Fruit fly (Drosophila melanogaster) whole organism, prepupa: Measurements from ENCODE around the gene gdl-ORF39.

ENCODE experiments used
- CG10631 ChIP-seq: fragments of 200-800 bp; sonication (Bioruptor generic); optimal IDR thresholded peaks from 2 replicates; lab custom pipeline; 2016; ENCODE audit warnings: missing biosample characterization, missing genetic modification characterization
- CG15336 ChIP-seq: fragments of 200-800 bp; sonication (Bioruptor generic); IDR thresholded peaks from 2 replicates; pipeline ENCODE4 v1.3.6; 2022; ENCODE audit warnings: missing biosample characterization, missing genetic modification characterization
- CG1621 ChIP-seq: fragments of 200-800 bp; sonication (Bioruptor generic); optimal IDR thresholded peaks from 3 replicates; lab custom pipeline; 2018; ENCODE audit warnings: missing biosample characterization, mild to moderate bottlenecking, missing genetic modification characterization
- CG3032 ChIP-seq: fragments of 200-800 bp; optimal IDR thresholded peaks from 2 replicates; lab custom pipeline; 2019; ENCODE audit warnings: missing biosample characterization, mild to moderate bottlenecking, missing genetic modification characterization, moderate library complexity
- CG31627 ChIP-seq: fragments of 200-800 bp; sonication (Bioruptor generic); optimal IDR thresholded peaks from 3 replicates; lab custom pipeline; 2016; ENCODE audit warnings: missing biosample characterization, missing genetic modification characterization
- CG32006 ChIP-seq: fragments of 200-800 bp; sonication (Bioruptor generic); optimal IDR thresholded peaks from 3 replicates; lab custom pipeline; 2017; ENCODE audit warnings: missing biosample characterization, mild to moderate bottlenecking, missing genetic modification characterization
- CG34406 ChIP-seq: fragments of 200-800 bp; sonication (Bioruptor generic); optimal IDR thresholded peaks from 3 replicates; lab custom pipeline; 2016; ENCODE audit warnings: missing biosample characterization, missing genetic modification characterization
- CG3919 ChIP-seq: fragments of 200-800 bp; sonication (Bioruptor generic); optimal IDR thresholded peaks from 3 replicates; lab custom pipeline; 2016; ENCODE audit warnings: missing biosample characterization, missing genetic modification characterization
- CG4318 ChIP-seq: fragments of 200-800 bp; sonication (Bioruptor generic); optimal IDR thresholded peaks from 3 replicates; lab custom pipeline; 2017; ENCODE audit warnings: missing biosample characterization, mild to moderate bottlenecking, missing genetic modification characterization
- CG6163 ChIP-seq: fragments of 200-800 bp; sonication (Bioruptor generic); IDR thresholded peaks from 3 replicates; pipeline ENCODE4 v1.3.6; 2022; ENCODE audit warnings: missing biosample characterization, missing genetic modification characterization
- CG6792 ChIP-seq: fragments of 200-800 bp; sonication (Bioruptor generic); optimal IDR thresholded peaks from 3 replicates; lab custom pipeline; 2016; ENCODE audit warnings: missing biosample characterization, missing genetic modification characterization
- CG7368 ChIP-seq: fragments of 200-800 bp; sonication (Bioruptor generic); optimal IDR thresholded peaks from 3 replicates; lab custom pipeline; 2016; ENCODE audit warnings: missing biosample characterization, missing genetic modification characterization
- CG8119 ChIP-seq: fragments of 200-800 bp; sonication (Bioruptor generic); IDR thresholded peaks from 3 replicates; pipeline ENCODE4 v1.3.6; 2022; ENCODE audit warnings: missing biosample characterization, missing genetic modification characterization
- CG8319 ChIP-seq: fragments of 200-800 bp; sonication (Bioruptor generic); optimal IDR thresholded peaks from 3 replicates; lab custom pipeline; 2016; ENCODE audit warnings: missing biosample characterization, missing genetic modification characterization
- Eip75B ChIP-seq: fragments of 200-800 bp; sonication (Bioruptor generic); optimal IDR thresholded peaks from 3 replicates; lab custom pipeline; 2016; ENCODE audit warnings: missing biosample characterization, missing genetic modification characterization
- Eip78C ChIP-seq: fragments of 200-800 bp; sonication (Bioruptor generic); peaks from one replicate; lab custom pipeline; 2016; ENCODE audit warnings: missing biosample characterization, missing genetic modification characterization
- Ets21C ChIP-seq: fragments of 200-800 bp; sonication (Bioruptor generic); optimal IDR thresholded peaks from 3 replicates; lab custom pipeline; 2016; ENCODE audit warnings: missing biosample characterization, missing genetic modification characterization
- Hr39 ChIP-seq: fragments of 200-800 bp; sonication (Bioruptor generic); optimal IDR thresholded peaks from 2 replicates; lab custom pipeline; 2016; ENCODE audit warnings: missing biosample characterization, missing genetic modification characterization
- Hr4 ChIP-seq: fragments of 200-800 bp; sonication (Bioruptor generic); optimal IDR thresholded peaks from 3 replicates; lab custom pipeline; 2016; ENCODE audit warnings: missing biosample characterization, missing genetic modification characterization
- Lpt ChIP-seq: fragments of 200-800 bp; sonication (Bioruptor generic); optimal IDR thresholded peaks from 3 replicates; lab custom pipeline; 2016; ENCODE audit warnings: missing biosample characterization, missing genetic modification characterization
- OdsH ChIP-seq: fragments of 200-800 bp; sonication (Bioruptor generic); optimal IDR thresholded peaks from 3 replicates; lab custom pipeline; 2016; ENCODE audit warnings: missing biosample characterization, missing genetic modification characterization
- Sox102F ChIP-seq: fragments of 200-800 bp; sonication (Bioruptor generic); optimal IDR thresholded peaks from 2 replicates; lab custom pipeline; 2016; ENCODE audit warnings: missing biosample characterization, mild to moderate bottlenecking, missing genetic modification characterization
- Sox14 ChIP-seq: fragments of 200-800 bp; sonication (Bioruptor generic); optimal IDR thresholded peaks from 3 replicates; lab custom pipeline; 2016; ENCODE audit warnings: missing biosample characterization, missing genetic modification characterization
- Sox15 ChIP-seq: fragments of 200-800 bp; sonication (Bioruptor generic); optimal IDR thresholded peaks from 3 replicates; lab custom pipeline; 2016; ENCODE audit warnings: missing biosample characterization, missing genetic modification characterization
- dac ChIP-seq: fragments of 200-800 bp; sonication (Bioruptor generic); optimal IDR thresholded peaks from 2 replicates; lab custom pipeline; 2017; ENCODE audit warnings: missing biosample characterization, mild to moderate bottlenecking, missing genetic modification characterization
- esn ChIP-seq: fragments of 200-800 bp; sonication (Bioruptor generic); optimal IDR thresholded peaks from 2 replicates; lab custom pipeline; 2016; ENCODE audit warnings: missing biosample characterization, mild to moderate bottlenecking, missing genetic modification characterization, moderate library complexity
- fd59A ChIP-seq: fragments of 200-800 bp; sonication (Bioruptor generic); optimal IDR thresholded peaks from 2 replicates; lab custom pipeline; 2017; ENCODE audit warnings: missing biosample characterization, mild to moderate bottlenecking, missing genetic modification characterization, missing genetic modification reagents
- fkh ChIP-seq: fragments of 200-800 bp; sonication (Bioruptor generic); optimal IDR thresholded peaks from 3 replicates; lab custom pipeline; 2017; ENCODE audit warnings: missing biosample characterization, mild to moderate bottlenecking, missing genetic modification characterization, moderate library complexity
- pdm3 ChIP-seq: fragments of 200-800 bp; sonication (Bioruptor generic); optimal IDR thresholded peaks from 3 replicates; lab custom pipeline; 2016; ENCODE audit warnings: missing biosample characterization, missing genetic modification characterization
- spab ChIP-seq: fragments of 200-800 bp; sonication (Bioruptor generic); optimal IDR thresholded peaks from 2 replicates; lab custom pipeline; 2017; ENCODE audit warnings: missing biosample characterization, mild to moderate bottlenecking, missing genetic modification characterization, missing genetic modification reagents
- ss ChIP-seq, 2 experiments: fragments of 200-800 bp; sonication (Bioruptor generic); optimal IDR thresholded peaks; 2 replicates in 1 of 2; 3 replicates in 1 of 2; lab custom pipeline; 2017 to 2018; ENCODE audit warnings: mild to moderate bottlenecking in 2 of 2, missing biosample characterization in 2 of 2, missing genetic modification characterization in 2 of 2, moderate library complexity in 1 of 2
- svp ChIP-seq: fragments of 200-800 bp; sonication (Bioruptor generic); peaks from one replicate; lab custom pipeline; 2016; ENCODE audit warnings: missing biosample characterization, missing genetic modification characterization
- topi ChIP-seq: fragments of 200-800 bp; sonication (Bioruptor generic); optimal IDR thresholded peaks from 3 replicates; lab custom pipeline; 2016; ENCODE audit warnings: missing biosample characterization, missing genetic modification characterization
- vri ChIP-seq: fragments of 200-800 bp; sonication (Bioruptor generic); optimal IDR thresholded peaks from 3 replicates; lab custom pipeline; 2016; ENCODE audit warnings: missing biosample characterization, mild to moderate bottlenecking, missing genetic modification characterization

The gdl-ORF39 gene

DNA sequence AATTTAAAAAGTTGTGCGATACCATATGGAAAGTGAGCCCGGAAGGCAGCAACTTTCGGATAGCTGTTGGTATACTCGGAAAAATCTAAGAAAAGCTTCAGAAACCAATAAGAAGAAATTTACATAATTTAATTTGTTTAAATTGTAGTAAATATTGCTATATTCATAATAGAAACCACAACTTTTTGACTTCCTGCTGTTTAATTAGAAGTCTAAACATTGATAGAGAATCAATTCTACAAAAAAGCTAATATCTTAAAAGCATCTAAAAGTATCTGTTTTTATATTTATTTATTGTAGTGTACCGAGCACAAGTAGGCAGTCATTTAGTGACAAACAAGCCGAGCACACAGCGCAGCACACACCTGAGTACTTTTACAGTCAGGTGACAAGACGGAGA, 13.0 kb upstream of the gdl-ORF39 start, which contains the start of gene CG13455:
Gene CG13455 (plus strand): TSS at position 301 of the 400 bp plus-strand sequence.
- TF ChIP-seq CG3919 (GFP tag; lab: Kevin White, UChicago) (no peak), svp (no peak), topi (GFP tag; lab: Kevin White, UChicago) (no peak), ss (GFP tag; optimal IDR thresholded peaks at IDR 0.05; lab: Kevin White, UChicago) (no peak), CG3032 (tag; lab: Kevin White, UChicago) (no peak), Hr39 (GFP tag; lab: Kevin White, UChicago) (no peak), CG31627 (GFP tag; lab: Kevin White, UChicago) (no peak), Hr4 (GFP tag; lab: Kevin White, UChicago) (no peak), Sox15 (no peak), CG6163 (GFP tag; lab: Robert Waterston, UW) (no peak), CG8319 (GFP tag; lab: Kevin White, UChicago) (no peak), CG7368 (GFP tag; lab: Kevin White, UChicago) (no peak), CG10631 (no peak), Eip78C (GFP tag; lab: Kevin White, UChicago) (no peak), OdsH (no peak)

DNA sequence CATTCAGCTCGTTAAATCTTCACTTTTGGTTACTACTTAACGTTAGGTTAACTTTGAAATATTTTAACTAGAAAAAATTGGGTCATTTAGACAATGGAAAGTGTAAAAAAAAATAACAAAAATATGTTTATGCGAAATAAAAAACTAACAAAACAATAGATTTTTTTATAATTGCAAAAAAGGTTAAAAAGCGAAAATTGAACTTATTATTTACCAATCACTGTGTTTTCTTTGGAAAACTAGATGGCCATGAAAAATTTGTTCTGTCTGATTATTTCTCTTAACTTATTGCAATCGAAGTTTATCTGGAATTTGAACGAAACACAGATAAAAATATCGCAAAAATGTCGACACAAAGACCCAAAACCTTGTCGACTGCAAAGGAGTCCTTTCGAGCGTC, 11.3 kb upstream of the gdl-ORF39 start, which contains the start of gene CG7276:
Gene CG7276 (plus strand): TSS at position 301 of the 400 bp plus-strand sequence.
- TF ChIP-seq pdm3 (GFP tag; lab: Kevin White, UChicago) (no peak), CG1621 (tag; lab: Kevin White, UChicago) (no peak), svp (no peak), CG10631 (no peak), CG6792 (GFP tag; lab: Kevin White, UChicago) (no peak), fd59A (no peak), CG32006 (GFP tag; lab: Kevin White, UChicago) (no peak), CG4318 (GFP tag; lab: Kevin White, UChicago) (no peak), topi (GFP tag; lab: Kevin White, UChicago) (no peak)

DNA sequence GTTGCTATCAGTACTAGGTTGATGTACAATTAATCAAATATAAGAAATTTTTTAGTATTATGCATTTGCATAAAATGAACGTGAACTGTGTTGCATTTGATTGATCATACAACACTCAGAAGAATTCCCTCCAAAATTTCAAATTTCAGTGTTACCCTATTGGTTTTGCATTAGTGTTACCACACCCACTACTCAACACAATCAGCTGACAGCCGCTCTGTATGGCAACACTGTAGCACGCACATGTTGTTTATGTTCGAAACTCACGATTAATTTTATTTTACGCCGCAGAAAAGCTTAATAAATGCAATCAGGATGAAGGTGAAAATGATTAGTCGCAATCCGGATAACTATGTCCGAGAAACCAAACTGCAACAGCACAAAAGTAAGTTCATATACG, 10.5 kb upstream of the gdl-ORF39 start, which contains the start of gene CG7275:
Gene CG7275 (plus strand): TSS at position 215 of the 400 bp plus-strand sequence.
- TF ChIP-seq Eip75B = no peak
- TF ChIP-seq topi (GFP tag; lab: Kevin White, UChicago) = no peak
- TF ChIP-seq fd59A = no peak
- TF ChIP-seq Sox102F (GFP tag; lab: Kevin White, UChicago) = no peak
- TF ChIP-seq CG15336 (GFP tag; lab: Robert Waterston, UW) = no peak
- no peak for TF ChIP-seq CG1621 (tag; lab: Kevin White, UChicago)
- no peak for TF ChIP-seq CG34406 (GFP tag; lab: Kevin White, UChicago)
- TF ChIP-seq, all 60 proteins: peak for 0

DNA sequence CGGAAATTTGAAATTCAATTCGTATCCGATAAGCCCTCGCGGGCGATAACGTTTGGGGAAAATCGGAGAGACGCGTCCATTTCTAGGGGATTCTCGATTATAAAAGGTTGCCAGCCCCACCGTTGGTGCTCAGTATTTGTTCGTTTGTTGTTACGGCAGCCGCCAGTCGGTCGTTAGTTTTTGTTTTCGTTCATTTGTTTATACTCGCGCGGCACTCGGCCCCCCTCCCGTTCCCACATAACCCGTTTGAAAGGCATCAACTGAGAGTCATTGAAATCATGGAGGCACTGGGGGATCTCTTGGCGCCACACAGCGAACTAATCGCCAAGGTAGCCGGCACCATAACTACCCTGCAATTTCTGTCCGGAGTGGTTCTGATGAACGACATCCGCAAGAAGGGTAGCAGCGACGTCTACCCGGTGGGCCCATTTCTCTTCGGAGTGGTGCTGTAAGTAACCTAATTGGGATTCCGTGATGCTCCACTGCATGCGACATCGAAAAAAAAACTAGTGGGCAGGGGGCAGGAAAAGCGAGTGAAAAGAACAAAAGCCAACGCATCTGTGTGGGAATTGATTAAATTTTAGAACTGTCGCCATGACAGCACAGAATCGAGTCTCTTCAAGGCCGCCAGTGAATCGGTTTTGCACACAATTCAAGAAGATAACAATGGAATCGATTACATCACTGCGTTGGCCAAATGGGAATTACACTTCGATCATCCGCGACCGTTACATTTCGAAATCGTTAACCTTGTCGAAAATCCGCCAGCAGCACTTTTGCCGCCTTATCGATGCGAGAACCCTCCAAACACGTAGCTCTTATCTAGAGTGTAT, 8.2 kb upstream of the gdl-ORF39 start, which contains the start of gene CG7272:
Gene CG7272 (plus strand): TSS at position 126 of the 833 bp plus-strand sequence.
- TF ChIP-seq Sox14 (peak; percentile 60), Lpt (GFP tag; lab: Kevin White, UChicago) (peak; percentile 28), spab (no peak), CG15336 (GFP tag; lab: Robert Waterston, UW) (peak; percentile 15; the same call in 1 of the 2 replicates), CG3032 (tag; lab: Kevin White, UChicago) (no peak), CG6163 (GFP tag; lab: Robert Waterston, UW) (peak; percentile 48; the same call in 2 of the 3 replicates), CG3919 (GFP tag; lab: Kevin White, UChicago) (peak; percentile 51), Ets21C (GFP tag; lab: Kevin White, UChicago) (no peak), Hr4 (GFP tag; lab: Kevin White, UChicago) (peak; percentile 0), fkh (GFP tag; lab: Kevin White, UChicago) (peak; percentile 85), CG32006 (GFP tag; lab: Kevin White, UChicago) (peak; percentile 38), vri (peak; percentile 26), topi (GFP tag; lab: Kevin White, UChicago) (peak; percentile 7), Eip78C (GFP tag; lab: Kevin White, UChicago) (peak; percentile 68), esn (GFP tag; lab: Kevin White, UChicago) (no peak), dac (no peak), CG8119 (GFP tag; lab: Robert Waterston, UW) (peak; percentile 25; the same call in 1 of the 3 replicates)
- TF ChIP-seq, all 60 proteins: peak for 12
